Fruit fly (Drosophila melanogaster) whole organism, embryonic: Measurements from ENCODE around the gene Ccn.

Experiments used
- Adf1 ChIP-seq: fragments of 200-800 bp; sonication (Bioruptor generic); IDR thresholded peaks from 2 replicates; pipeline ENCODE4 v1.3.6; 2022; ENCODE audit warnings: missing biosample characterization, missing genetic modification characterization
- Antp ChIP-seq: fragments of 200-800 bp; sonication (Bioruptor generic); optimal IDR thresholded peaks from 3 replicates; lab custom pipeline; 2016; ENCODE audit warnings: missing biosample characterization, missing genetic modification characterization
- BtbVII ChIP-seq: fragments of 200-800 bp; sonication (Bioruptor generic); optimal IDR thresholded peaks from 3 replicates; lab custom pipeline; 2017; ENCODE audit warnings: missing biosample characterization, mild to moderate bottlenecking, missing genetic modification characterization
- CG10543 ChIP-seq: fragments of 200-800 bp; sonication (Bioruptor generic); optimal IDR thresholded peaks from 3 replicates; lab custom pipeline; 2017; ENCODE audit warnings: missing biosample characterization, mild to moderate bottlenecking, missing genetic modification characterization, moderate library complexity
- CG12744 ChIP-seq: fragments of 200-800 bp; sonication (Bioruptor generic); optimal IDR thresholded peaks from 2 replicates; lab custom pipeline; 2016; ENCODE audit warnings: missing biosample characterization, missing genetic modification characterization
- CG14965 ChIP-seq: fragments of 200-800 bp; sonication (Bioruptor generic); optimal IDR thresholded peaks from 2 replicates; lab custom pipeline; 2016; ENCODE audit warnings: missing biosample characterization, missing genetic modification characterization, borderline replicate concordance
- CG17328 ChIP-seq: fragments of 200-800 bp; sonication (Bioruptor generic); IDR thresholded peaks from 2 replicates; pipeline ENCODE4 v1.3.6; 2022; ENCODE audit warnings: missing biosample characterization, missing genetic modification characterization
- CG17829 ChIP-seq: fragments of 200-800 bp; optimal IDR thresholded peaks from 2 replicates; lab custom pipeline; 2019; ENCODE audit warnings: missing biosample characterization, mild to moderate bottlenecking, missing genetic modification characterization, moderate library complexity
- CG2199 ChIP-seq: fragments of 200-800 bp; sonication (Bioruptor generic); IDR thresholded peaks from 3 replicates; pipeline ENCODE4 v1.3.6; 2022; ENCODE audit warnings: missing biosample characterization, missing genetic modification characterization
- CG2202 ChIP-seq: fragments of 200-800 bp; sonication (Bioruptor generic); optimal IDR thresholded peaks from 2 replicates; lab custom pipeline; 2018; ENCODE audit warnings: missing biosample characterization, mild to moderate bottlenecking, missing genetic modification characterization
- CG3163 ChIP-seq: fragments of 200-800 bp; sonication (Bioruptor generic); optimal IDR thresholded peaks from 3 replicates; lab custom pipeline; 2016; ENCODE audit warnings: missing biosample characterization, missing genetic modification characterization
- CG3726 ChIP-seq: fragments of 200-800 bp; sonication (Bioruptor generic); IDR thresholded peaks from 3 replicates; pipeline ENCODE4, ENCODE4 v1.3.6; 2022; ENCODE audit warnings: missing biosample characterization, missing genetic modification characterization
- CG4360 ChIP-seq: fragments of 200-800 bp; sonication (Bioruptor generic); IDR thresholded peaks from 2 replicates; pipeline ENCODE4 v1.3.6; 2022; ENCODE audit warnings: missing biosample characterization, missing genetic modification characterization
- CG5953 ChIP-seq: fragments of 200-800 bp; sonication (Bioruptor generic); IDR thresholded peaks from 2 replicates; pipeline ENCODE4 v1.3.6; 2022; ENCODE audit warnings: missing biosample characterization, missing genetic modification characterization
- CG8290 ChIP-seq, 3 experiments: fragments of 200-800 bp; sonication (Bioruptor generic); optimal IDR thresholded peaks; 2 replicates each; lab custom pipeline; 2016 to 2019; ENCODE audit warnings: missing biosample characterization in 3 of 3, missing genetic modification characterization in 3 of 3, mild to moderate bottlenecking in 2 of 3, moderate library complexity in 1 of 3
- CG8359 ChIP-seq: fragments of 200-800 bp; sonication (Bioruptor generic); optimal IDR thresholded peaks from 2 replicates; lab custom pipeline; 2017; ENCODE audit warnings: missing biosample characterization, mild to moderate bottlenecking, missing genetic modification characterization, borderline replicate concordance
- CHES-1-like ChIP-seq: fragments of 200-800 bp; sonication (Bioruptor generic); optimal IDR thresholded peaks from 2 replicates; lab custom pipeline; 2016; ENCODE audit warnings: missing biosample characterization, missing genetic modification characterization
- Camta ChIP-seq: fragments of 200-800 bp; sonication (Bioruptor generic); optimal IDR thresholded peaks from 2 replicates; lab custom pipeline; 2016; ENCODE audit warnings: missing biosample characterization, missing genetic modification characterization
- Dek ChIP-seq: fragments of 200-800 bp; sonication (Bioruptor generic); optimal IDR thresholded peaks from 3 replicates; lab custom pipeline; 2019; ENCODE audit warnings: missing biosample characterization, mild to moderate bottlenecking, missing genetic modification characterization, moderate library complexity
- Doc2 ChIP-seq: fragments of 200-800 bp; sonication (Bioruptor generic); IDR thresholded peaks from 2 replicates; pipeline ENCODE4 v1.3.6; 2022; ENCODE audit warnings: missing biosample characterization, missing genetic modification characterization
- Doc3 ChIP-seq: fragments of 200-800 bp; sonication (Bioruptor generic); IDR thresholded peaks from 3 replicates; pipeline ENCODE4 v1.3.6; 2022; ENCODE audit warnings: missing biosample characterization, missing genetic modification characterization; ENCODE audit not compliant: partially characterized antibody
- Myb ChIP-seq: fragments of 200-800 bp; sonication (Bioruptor generic); optimal IDR thresholded peaks from 2 replicates; lab custom pipeline; 2016; ENCODE audit warnings: missing biosample characterization, missing genetic modification characterization
- NC2β ChIP-seq: fragments of 200-800 bp; sonication (Bioruptor generic); optimal IDR thresholded peaks from 2 replicates; lab custom pipeline; 2016; ENCODE audit warnings: missing biosample characterization, missing genetic modification characterization
- Ptx1 ChIP-seq: fragments of 200-800 bp; sonication (Bioruptor generic); IDR thresholded peaks from 2 replicates; pipeline ENCODE4 v1.3.6; 2022; ENCODE audit warnings: missing biosample characterization, missing genetic modification characterization
- Sry-β ChIP-seq: fragments of 200-800 bp; sonication (Bioruptor generic); optimal IDR thresholded peaks from 2 replicates; lab custom pipeline; 2018; ENCODE audit warnings: missing biosample characterization, mild to moderate bottlenecking, missing genetic modification characterization, moderate library complexity
- Stat92E ChIP-seq, 3 experiments: fragments of >200 bp in 2 of 3; fragments of 200-800 bp in 1 of 3; sonication (Bioruptor generic) in 1 of 3; optimal IDR thresholded peaks; 2 replicates each; lab custom pipeline; 2017 to 2019; ENCODE audit warnings: missing biosample characterization in 3 of 3, missing genetic modification characterization in 3 of 3, mild to moderate bottlenecking in 1 of 3, moderate library complexity in 1 of 3
- Usf ChIP-seq: fragments of 200-800 bp; sonication (Bioruptor generic); optimal IDR thresholded peaks from 2 replicates; lab custom pipeline; 2017; ENCODE audit warnings: missing genotype, missing biosample characterization, missing genetic modification characterization
- cato ChIP-seq: fragments of 200-800 bp; sonication (Bioruptor generic); optimal IDR thresholded peaks from 2 replicates; lab custom pipeline; 2016; ENCODE audit warnings: missing biosample characterization, missing genetic modification characterization, borderline replicate concordance
- chm ChIP-seq: fragments of 200-800 bp; sonication (Bioruptor generic); IDR thresholded peaks from 2 replicates; pipeline ENCODE4 v1.3.6; 2022; ENCODE audit warnings: missing biosample characterization, missing genetic modification characterization
- cwo ChIP-seq: fragments of 200-800 bp; sonication (Bioruptor generic); optimal IDR thresholded peaks from 3 replicates; lab custom pipeline; 2017; ENCODE audit warnings: missing biosample characterization, missing genetic modification characterization, mild to moderate bottlenecking, moderate library complexity, missing genetic modification reagents
- dati ChIP-seq: fragments of 200-800 bp; sonication (Bioruptor generic); IDR thresholded peaks from 2 replicates; pipeline ENCODE4 v1.3.6; 2022; ENCODE audit warnings: missing biosample characterization, missing genetic modification characterization
- ewg ChIP-seq: fragments of 200-800 bp; sonication (Bioruptor generic); optimal IDR thresholded peaks from 3 replicates; lab custom pipeline; 2017; ENCODE audit warnings: mild to moderate bottlenecking, missing biosample characterization, missing genetic modification reagents, missing genetic modification characterization
- gce ChIP-seq: fragments of 200-800 bp; sonication (Bioruptor generic); IDR thresholded peaks from 3 replicates; pipeline ENCODE4 v1.3.6; 2022; ENCODE audit warnings: missing biosample characterization, missing genetic modification characterization
- gcm ChIP-seq: fragments of 200-800 bp; sonication (Bioruptor generic); optimal IDR thresholded peaks from 2 replicates; lab custom pipeline; 2019; ENCODE audit warnings: missing biosample characterization, mild to moderate bottlenecking, missing genetic modification characterization, moderate library complexity
- gcm2 ChIP-seq: fragments of 200-800 bp; sonication (Bioruptor generic); optimal IDR thresholded peaks from 2 replicates; lab custom pipeline; 2016; ENCODE audit warnings: missing biosample characterization, missing genetic modification characterization
- grn ChIP-seq: fragments of 200-800 bp; sonication (Bioruptor generic); optimal IDR thresholded peaks from 3 replicates; lab custom pipeline; 2017; ENCODE audit warnings: missing biosample characterization, missing genetic modification characterization
- insv ChIP-seq, 2 experiments: fragments of 200-800 bp; sonication (Bioruptor generic); optimal IDR thresholded peaks; 3 replicates each; lab custom pipeline; 2016 to 2018; ENCODE audit warnings: missing biosample characterization in 2 of 2, missing genetic modification characterization in 2 of 2
- jing ChIP-seq: fragments of 200-800 bp; sonication (Bioruptor generic); optimal IDR thresholded peaks from 2 replicates; lab custom pipeline; 2018; ENCODE audit warnings: missing biosample characterization, mild to moderate bottlenecking, missing genetic modification characterization
- lilli ChIP-seq: fragments of 200-800 bp; sonication (Bioruptor generic); optimal IDR thresholded peaks from 3 replicates; lab custom pipeline; 2016; ENCODE audit warnings: missing biosample characterization, missing genetic modification characterization
- mam ChIP-seq: fragments of 200-800 bp; sonication (Bioruptor generic); optimal IDR thresholded peaks from 3 replicates; lab custom pipeline; 2016; ENCODE audit warnings: missing biosample characterization, missing genetic modification characterization
- nmo ChIP-seq: fragments of 200-800 bp; sonication (Bioruptor generic); optimal IDR thresholded peaks from 2 replicates; lab custom pipeline; 2018; ENCODE audit warnings: missing biosample characterization, mild to moderate bottlenecking, missing genetic modification characterization, moderate library complexity
- odd ChIP-seq: fragments of 200-800 bp; sonication (Bioruptor generic); optimal IDR thresholded peaks from 2 replicates; lab custom pipeline; 2017; ENCODE audit warnings: missing biosample characterization, mild to moderate bottlenecking, missing genetic modification characterization
- pros ChIP-seq: fragments of 200-800 bp; sonication (Bioruptor generic); optimal IDR thresholded peaks from 3 replicates; lab custom pipeline; 2019; ENCODE audit warnings: missing biosample characterization, mild to moderate bottlenecking, missing genetic modification characterization, moderate library complexity
- scrt ChIP-seq: fragments of 200-800 bp; sonication (Bioruptor generic); optimal IDR thresholded peaks from 2 replicates; lab custom pipeline; 2018; ENCODE audit warnings: missing biosample characterization, mild to moderate bottlenecking, missing genetic modification characterization, moderate library complexity
- shn ChIP-seq: fragments of 200-800 bp; sonication (Bioruptor generic); optimal IDR thresholded peaks from 3 replicates; lab custom pipeline; 2016; ENCODE audit warnings: missing biosample characterization, missing genetic modification characterization
- stwl ChIP-seq: fragments of 200-800 bp; sonication (Bioruptor generic); optimal IDR thresholded peaks from 3 replicates; lab custom pipeline; 2018; ENCODE audit warnings: missing biosample characterization, mild to moderate bottlenecking, missing genetic modification characterization, moderate library complexity
- tgo ChIP-seq: fragments of 200-800 bp; sonication (Bioruptor generic); IDR thresholded peaks from 3 replicates; pipeline ENCODE4 v1.3.6; 2022; ENCODE audit warnings: missing biosample characterization, missing genetic modification characterization
- ttk ChIP-seq: fragments of 200-800 bp; sonication (Bioruptor generic); IDR thresholded peaks from 2 replicates; pipeline ENCODE4 v2.1.2; 2022; ENCODE audit warnings: missing biosample characterization, missing genetic modification characterization
- unc-4 ChIP-seq: fragments of 200-800 bp; sonication (Bioruptor generic); IDR thresholded peaks from 2 replicates; pipeline ENCODE4 v1.3.6; 2022; ENCODE audit warnings: missing biosample characterization, missing genetic modification characterization; ENCODE audit not compliant: partially characterized antibody
- zen2 ChIP-seq: fragments of 200-800 bp; sonication (Bioruptor generic); IDR thresholded peaks from 3 replicates; pipeline ENCODE4 v1.3.6; 2022; ENCODE audit warnings: missing biosample characterization, missing genetic modification characterization; ENCODE audit not compliant: partially characterized antibody

Ccn gene

dm6 chr3L:17763987-17764386 is 74.2 kb downstream of the Ccn start, which contains the start of the genes Adgf-A and Adgf-A2 (continued):
- TF ChIP-seq gcm (no peak), BtbVII (GFP tag; lab: Kevin White, UChicago) (no peak), grn (GFP tag; lab: Kevin White, UChicago) (peak; percentile 11), CG12744 (no peak), Doc3 (GFP tag; lab: Robert Waterston, UW) (no peak), CG2199 (peak; percentile 92), chm (GFP tag; lab: Robert Waterston, UW) (peak; percentile 39; the same call in 1 of the 2 replicates), tgo (GFP tag; lab: Robert Waterston, UW) (no peak), zen2 (GFP tag; lab: Robert Waterston, UW) (no peak), Stat92E (GFP tag; optimal IDR thresholded peaks at IDR 0.05; lab: Kevin White, UChicago) (no peak), nmo (GFP tag; lab: Kevin White, UChicago) (no peak), CG14965 (GFP tag; lab: Kevin White, UChicago) (no peak), mam (GFP tag; lab: Kevin White, UChicago) (no peak), odd (GFP tag; lab: Kevin White, UChicago) (no peak), lilli (GFP tag; lab: Kevin White, UChicago) (no peak), Doc2 (GFP tag; lab: Robert Waterston, UW) (no peak), CG3163 (GFP tag; lab: Kevin White, UChicago) (peak; percentile 16), gcm2 (GFP tag; lab: Kevin White, UChicago) (no peak), CG8359 (GFP tag; lab: Kevin White, UChicago) (no peak), CG17829 (tag; lab: Kevin White, UChicago) (no peak), Camta (no peak)

DNA sequence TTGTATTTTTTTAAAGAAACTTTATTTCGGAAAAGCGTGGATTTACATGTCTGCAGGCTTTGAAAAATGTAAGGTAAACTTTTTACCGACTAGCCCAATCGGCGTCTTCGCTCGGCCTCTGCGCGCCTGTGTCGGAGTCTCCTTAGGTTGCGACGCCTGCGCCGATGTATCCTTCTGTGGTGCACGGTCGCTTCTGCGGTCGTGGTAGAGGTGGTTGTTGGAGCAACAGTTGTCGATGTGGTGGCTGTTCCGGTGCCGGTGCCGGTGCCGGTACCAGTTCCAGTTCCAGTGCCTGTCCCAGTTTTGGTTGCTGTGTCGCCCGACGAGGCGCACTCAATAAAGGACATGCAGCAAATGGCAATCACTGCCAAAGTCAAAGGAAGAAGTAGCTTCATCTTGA is 101.3 kb downstream of the Ccn start:
- no peak for TF ChIP-seq Adf1 (GFP tag; lab: Robert Waterston, UW)
- TF ChIP-seq unc-4 (GFP tag; lab: Robert Waterston, UW), result no peak
- TF ChIP-seq CG3726 (GFP tag; lab: Robert Waterston, UW), result no peak
- 0 out of 3 replicates have a peak, but pooled peaks have one; percentile 20 for TF ChIP-seq zen2 (GFP tag; lab: Robert Waterston, UW)
- no peak for TF ChIP-seq shn
- TF ChIP-seq CG2202 (tag; lab: Kevin White, UChicago), result no peak
- no peak for TF ChIP-seq cwo
- TF ChIP-seq pros (GFP tag; lab: Kevin White, UChicago), result no peak
- no peak for TF ChIP-seq CG5953
- no peak for TF ChIP-seq Dek
- TF ChIP-seq Usf (GFP tag; lab: Kevin White, UChicago), result no peak
- no peak for TF ChIP-seq Antp (GFP tag; lab: Kevin White, UChicago)
- TF ChIP-seq ttk (GFP tag; lab: Robert Waterston, UW), result no peak
- TF ChIP-seq NC2β, result no peak
- TF ChIP-seq CG8290 (GFP tag; optimal IDR thresholded peaks at IDR 0.05; lab: Kevin White, UChicago), result no peak
- no peak for TF ChIP-seq CG8290 (tag; optimal IDR thresholded peaks at IDR 0.05; lab: Kevin White, UChicago)
- TF ChIP-seq cato, result no peak
- no peak for TF ChIP-seq Myb (GFP tag; lab: Kevin White, UChicago)
- TF ChIP-seq scrt (GFP tag; lab: Kevin White, UChicago), result peak; percentile 83
- TF ChIP-seq Ptx1 (GFP tag; lab: Robert Waterston, UW), result no peak
- no peak for TF ChIP-seq dati (GFP tag; lab: Robert Waterston, UW)
- TF ChIP-seq gce (GFP tag; lab: Robert Waterston, UW), result no peak
- TF ChIP-seq CG17328 (GFP tag; lab: Robert Waterston, UW), result no peak
- TF ChIP-seq Sry-β (GFP tag; lab: Kevin White, UChicago), result no peak
- peak; percentile 71 for TF ChIP-seq ewg (GFP tag; lab: Kevin White, UChicago)
- 0 out of 2 replicates have a peak, but pooled peaks have one; percentile 9 for TF ChIP-seq CG4360 (GFP tag; lab: Robert Waterston, UW)
- TF ChIP-seq stwl (tag; lab: Kevin White, UChicago), result peak; percentile 55
- TF ChIP-seq CG10543 (GFP tag; lab: Kevin White, UChicago), result no peak
- TF ChIP-seq jing (GFP tag; lab: Kevin White, UChicago), result no peak
- TF ChIP-seq insv (GFP tag; optimal IDR thresholded peaks at IDR 0.05; lab: Kevin White, UChicago), result no peak
- TF ChIP-seq CHES-1-like (GFP tag; lab: Kevin White, UChicago), result no peak
